Fruit fly (Drosophila melanogaster) whole organism, embryonic: ENCODE data around the gene cd.
A peak's percentile ranks its signal among the peaks of the same experiment; 100 is the strongest.

Source experiments
- CG17361 ChIP-seq: fragments of 200-800 bp; sonication (Bioruptor generic); IDR thresholded peaks from 3 replicates; pipeline ENCODE4 v1.3.6; 2022; ENCODE audit warnings: missing biosample characterization, missing genetic modification characterization
- CG33557 ChIP-seq: fragments of 200-800 bp; sonication (Bioruptor generic); optimal IDR thresholded peaks from 2 replicates; lab custom pipeline; 2019; ENCODE audit warnings: missing biosample characterization, mild to moderate bottlenecking, missing genetic modification characterization, moderate library complexity
- CG4282 ChIP-seq: fragments of 200-800 bp; sonication (Bioruptor generic); optimal IDR thresholded peaks from 2 replicates; lab custom pipeline; 2016; ENCODE audit warnings: missing biosample characterization, missing genetic modification characterization
- CG8359 ChIP-seq: fragments of 200-800 bp; sonication (Bioruptor generic); optimal IDR thresholded peaks from 2 replicates; lab custom pipeline; 2017; ENCODE audit warnings: missing biosample characterization, mild to moderate bottlenecking, missing genetic modification characterization, borderline replicate concordance
- CG9817 ChIP-seq: fragments of 200-800 bp; sonication (Bioruptor generic); optimal IDR thresholded peaks from 2 replicates; lab custom pipeline; 2018; ENCODE audit warnings: missing biosample characterization, mild to moderate bottlenecking, missing genetic modification characterization, moderate library complexity
- sd ChIP-seq: fragments of 200-800 bp; sonication (Bioruptor generic); optimal IDR thresholded peaks from 3 replicates; lab custom pipeline; 2018; ENCODE audit warnings: missing biosample characterization, mild to moderate bottlenecking, missing genetic modification characterization, moderate library complexity
- sob ChIP-seq: fragments of 200-800 bp; sonication (Bioruptor generic); IDR thresholded peaks from 2 replicates; pipeline ENCODE4 v1.3.6; 2022; ENCODE audit warnings: missing biosample characterization, missing genetic modification characterization

DNA sequence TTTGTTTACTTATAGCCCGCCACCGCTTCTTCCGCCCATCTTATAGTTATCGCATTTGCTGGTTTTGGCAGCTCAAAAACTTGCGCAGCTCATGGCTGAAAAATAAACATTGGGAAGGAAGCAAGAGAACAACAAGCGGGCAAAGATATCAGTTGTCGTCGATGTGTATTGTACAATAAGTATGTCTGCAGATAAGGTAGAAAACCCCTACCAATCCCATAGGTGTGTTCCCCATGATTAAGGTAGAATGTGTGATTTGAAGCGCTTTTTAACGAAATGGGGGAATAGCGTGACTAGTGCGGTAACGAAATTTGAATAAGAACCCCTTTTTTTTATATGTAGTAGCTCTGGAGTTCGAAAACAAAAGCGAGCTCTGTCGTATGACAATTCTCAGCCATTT, 25.6 kb upstream of the cd start:
- TF ChIP-seq sd (peak; percentile 4), CG9817 (tag; lab: Kevin White, UChicago) (no peak), sob (no peak), CG17361 (GFP tag; lab: Robert Waterston, UW) (no peak), CG33557 (no peak), CG8359 (GFP tag; lab: Kevin White, UChicago) (no peak), CG4282 (GFP tag; lab: Kevin White, UChicago) (no peak)
